Worm (Caenorhabditis elegans): Measurements from ENCODE around the gene lin-37.
A peak's percentile ranks its signal among the peaks of the same experiment; 100 is the strongest.

The lin-37 gene

ce11 chrIII:7063061-7063460 is 9.3 kb downstream of the lin-37 start:
- TF ChIP-seq W03F9.2 (tag; optimal IDR thresholded peaks at IDR 0.05) (no peak), him-1 (tag; optimal IDR thresholded peaks at IDR 0.05) (no peak), dao-5 (tag; optimal IDR thresholded peaks at IDR 0.05) (no peak)

ce11 chrIII:7062580-7062979 is 9.8 kb downstream of the lin-37 start, which contains the start of gene R01H2.1:
Gene R01H2.1 (plus strand): TSS chrIII:7062880.
- TF ChIP-seq him-1 (tag; optimal IDR thresholded peaks at IDR 0.05) (no peak), W03F9.2 (tag; optimal IDR thresholded peaks at IDR 0.05) (no peak), dao-5 (tag; optimal IDR thresholded peaks at IDR 0.05) (no peak)

- no peak for TF ChIP-seq W03F9.2 (tag; optimal IDR thresholded peaks at IDR 0.05)
- TF ChIP-seq dao-5 (tag; optimal IDR thresholded peaks at IDR 0.05), result no peak
- TF ChIP-seq him-1 (tag; optimal IDR thresholded peaks at IDR 0.05), result no peak
These were observed 11.7 kb downstream of the lin-37 start, which contains the start of gene egg-2 for ce11 chrIII:7060531-7061095. Gene egg-2 (minus strand): TSS chrIII:7060583.

- TF ChIP-seq him-1 (tag; optimal IDR thresholded peaks at IDR 0.05), result no peak
- no peak for TF ChIP-seq dao-5 (tag; optimal IDR thresholded peaks at IDR 0.05)
- no peak for TF ChIP-seq W03F9.2 (tag; optimal IDR thresholded peaks at IDR 0.05)
These were observed 16.1 kb downstream of the lin-37 start, which contains the start of gene R01H2.2 for ce11 chrIII:7056241-7056640. Gene R01H2.2 (plus strand): TSS chrIII:7056541.

ce11 chrIII:7045643-7046042 is 26.7 kb downstream of the lin-37 start, which contains the start of gene R01H2.7:
Gene R01H2.7 (minus strand): TSS chrIII:7045743.
- TF ChIP-seq dao-5 (tag; optimal IDR thresholded peaks at IDR 0.05), result no peak
- no peak for TF ChIP-seq W03F9.2 (tag; optimal IDR thresholded peaks at IDR 0.05)
- no peak for TF ChIP-seq him-1 (tag; optimal IDR thresholded peaks at IDR 0.05)

- TF ChIP-seq dao-5 (tag; optimal IDR thresholded peaks at IDR 0.05) (no peak), him-1 (tag; optimal IDR thresholded peaks at IDR 0.05) (no peak)
These were observed 37.8 kb downstream of the lin-37 start for ce11 chrIII:7034252-7035223.

ce11 chrIII:7032070-7032469 is 40.3 kb downstream of the lin-37 start:
- TF ChIP-seq W03F9.2 (tag; optimal IDR thresholded peaks at IDR 0.05) (no peak), him-1 (tag; optimal IDR thresholded peaks at IDR 0.05) (no peak), dao-5 (tag; optimal IDR thresholded peaks at IDR 0.05) (no peak)

ce11 chrIII:7030044-7030804 is 42.1 kb downstream of the lin-37 start:
- TF ChIP-seq dao-5 (tag; optimal IDR thresholded peaks at IDR 0.05), result no peak
- TF ChIP-seq W03F9.2 (tag; optimal IDR thresholded peaks at IDR 0.05), result no peak
- peak; percentile 50 for TF ChIP-seq him-1 (tag; optimal IDR thresholded peaks at IDR 0.05)

- TF ChIP-seq dao-5 (tag; optimal IDR thresholded peaks at IDR 0.05) (no peak), W03F9.2 (tag; optimal IDR thresholded peaks at IDR 0.05) (no peak)
These were observed 43.2 kb downstream of the lin-37 start, which contains the start of gene cyk-1 for ce11 chrIII:7029105-7029504. Gene cyk-1 (minus strand): TSS chrIII:7029205.

- TF ChIP-seq dao-5 (tag; optimal IDR thresholded peaks at IDR 0.05) (no peak), W03F9.2 (tag; optimal IDR thresholded peaks at IDR 0.05) (no peak), him-1 (tag; optimal IDR thresholded peaks at IDR 0.05) (no peak)
These were observed 46.5 kb downstream of the lin-37 start for ce11 chrIII:7025839-7026238.

ce11 chrIII:7021156-7021637 is 51.2 kb downstream of the lin-37 start, which contains the start of gene rfl-1:
Gene rfl-1 (plus strand): TSS chrIII:7021206.
- TF ChIP-seq dao-5 (tag; optimal IDR thresholded peaks at IDR 0.05) (no peak), W03F9.2 (tag; optimal IDR thresholded peaks at IDR 0.05) (peak; percentile 37)
